Fruit fly (Drosophila melanogaster): Measurements from ENCODE around the gene CG18749.

CG18749 gene

DNA sequence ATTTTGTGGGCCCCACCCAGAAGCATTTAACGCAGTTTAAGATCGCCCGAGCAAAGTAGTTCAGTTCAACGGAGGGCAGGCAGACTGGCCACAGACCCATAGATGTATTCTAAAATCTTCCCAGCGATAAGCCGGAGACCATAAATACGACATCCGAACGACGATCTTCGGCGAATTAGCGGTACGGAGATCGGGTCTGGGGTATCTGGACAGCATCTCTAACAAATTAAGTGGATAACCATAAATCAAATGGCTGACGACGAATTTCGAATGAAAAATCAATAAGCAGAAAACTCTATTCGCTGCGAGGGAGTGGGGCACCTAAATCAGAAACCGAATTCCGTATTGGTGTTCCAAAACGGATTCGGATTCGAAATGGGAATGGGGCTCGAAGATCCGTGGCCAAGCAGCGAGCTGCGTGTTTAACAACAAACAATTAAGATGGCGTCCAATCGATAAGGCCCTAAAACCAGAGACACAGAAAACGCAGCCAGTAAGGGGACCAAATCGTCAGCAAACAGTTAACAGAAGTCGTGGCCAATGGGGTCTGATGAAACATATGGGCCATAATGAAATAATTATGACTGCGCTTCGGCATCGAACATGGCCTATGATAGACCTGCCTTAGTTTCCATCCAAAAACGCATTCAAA is 32.9 kb upstream of the CG18749 start:
- TF ChIP-seq Mio (GFP tag; optimal IDR thresholded peaks at IDR 0.05) (no peak), psq (GFP tag; optimal IDR thresholded peaks at IDR 0.05) (no peak), Sp1 (GFP tag; optimal IDR thresholded peaks at IDR 0.05) (no peak), Hr78 (GFP tag; optimal IDR thresholded peaks at IDR 0.05) (no peak)

DNA sequence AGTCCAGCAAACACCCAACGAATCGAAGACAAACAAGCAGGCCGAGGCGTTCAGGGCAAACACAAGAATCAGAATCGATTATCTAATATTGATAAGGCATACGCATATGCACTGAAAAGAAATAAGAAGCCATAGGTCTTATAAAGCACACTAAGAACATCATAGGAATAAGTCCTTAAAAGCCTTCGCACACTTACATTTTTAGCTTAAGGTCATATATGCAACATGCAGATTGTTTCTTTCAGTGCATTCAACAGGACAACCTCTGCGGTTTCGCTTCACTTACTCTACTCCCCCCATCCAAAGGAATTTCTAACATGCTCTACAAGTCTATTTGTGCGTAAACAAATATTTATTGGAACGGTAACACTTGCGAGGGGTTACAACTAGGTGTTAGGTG is 31.3 kb upstream of the CG18749 start:
- no peak for TF ChIP-seq sage (GFP tag; optimal IDR thresholded peaks at IDR 0.05)
- TF ChIP-seq woc (GFP tag; optimal IDR thresholded peaks at IDR 0.05), result no peak
- TF ChIP-seq dmrt93B (GFP tag; optimal IDR thresholded peaks at IDR 0.05), result no peak
- no peak for TF ChIP-seq Dif (GFP tag; optimal IDR thresholded peaks at IDR 0.05; ENCODE audit: partially characterized antibody)
- TF ChIP-seq ey (GFP tag; optimal IDR thresholded peaks at IDR 0.05), result no peak
- peak; percentile 53 for TF ChIP-seq sv (GFP tag; optimal IDR thresholded peaks at IDR 0.05)
- no peak for TF ChIP-seq Myc (optimal IDR thresholded peaks at IDR 0.05)

DNA sequence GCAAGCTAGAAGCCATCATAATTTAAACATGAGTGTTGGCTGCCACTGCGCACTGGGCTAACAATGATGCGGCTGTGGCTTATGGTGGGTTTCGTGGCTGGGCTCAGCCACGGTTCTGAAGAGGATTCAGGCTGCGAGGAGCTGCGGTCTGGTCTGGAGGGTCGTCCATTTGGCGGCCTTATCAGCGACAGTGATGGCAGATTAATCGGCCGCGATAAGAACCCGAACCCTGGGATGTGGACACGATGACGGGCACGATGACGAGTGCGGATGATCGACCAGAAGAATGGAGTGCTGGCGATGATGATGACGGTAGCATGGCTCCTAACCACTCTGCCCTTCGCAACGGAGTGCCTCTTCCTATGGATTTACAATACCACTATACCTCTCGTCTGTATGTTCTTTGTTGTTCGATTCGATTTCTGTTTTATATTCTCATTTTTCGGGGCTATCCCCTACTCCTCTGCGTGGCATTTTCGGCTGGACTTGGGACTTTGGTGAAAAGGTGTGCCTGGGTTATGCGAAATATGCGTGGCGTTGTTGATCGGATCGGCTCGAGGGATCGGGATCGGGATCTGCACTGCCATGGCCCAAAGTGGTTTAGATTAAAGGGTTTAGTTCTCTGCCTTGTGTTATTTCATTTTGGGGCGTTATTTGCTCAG is 28.2 kb upstream of the CG18749 start:
- TF ChIP-seq Hnf4 (GFP tag; optimal IDR thresholded peaks at IDR 0.05), result peak; percentile 1
- TF ChIP-seq CrebA (GFP tag; optimal IDR thresholded peaks at IDR 0.05; ENCODE audit: borderline replicate concordance), result no peak
- TF ChIP-seq Rel (GFP tag; optimal IDR thresholded peaks at IDR 0.05), result no peak
- TF ChIP-seq Rel (tag; optimal IDR thresholded peaks at IDR 0.05), result peak; percentile 51
- no peak for TF ChIP-seq Dif (GFP tag; optimal IDR thresholded peaks at IDR 0.05; ENCODE audit: partially characterized antibody)
- TF ChIP-seq HLH106 (tag; optimal IDR thresholded peaks at IDR 0.05), result no peak
- TF ChIP-seq jim (GFP tag; optimal IDR thresholded peaks at IDR 0.05), result no peak
- no peak for TF ChIP-seq dmrt93B (GFP tag; optimal IDR thresholded peaks at IDR 0.05)
- TF ChIP-seq sage (GFP tag; optimal IDR thresholded peaks at IDR 0.05), result no peak
- no peak for TF ChIP-seq tai (GFP tag; optimal IDR thresholded peaks at IDR 0.05)
- TF ChIP-seq brk (GFP tag; optimal IDR thresholded peaks at IDR 0.05), result no peak

DNA sequence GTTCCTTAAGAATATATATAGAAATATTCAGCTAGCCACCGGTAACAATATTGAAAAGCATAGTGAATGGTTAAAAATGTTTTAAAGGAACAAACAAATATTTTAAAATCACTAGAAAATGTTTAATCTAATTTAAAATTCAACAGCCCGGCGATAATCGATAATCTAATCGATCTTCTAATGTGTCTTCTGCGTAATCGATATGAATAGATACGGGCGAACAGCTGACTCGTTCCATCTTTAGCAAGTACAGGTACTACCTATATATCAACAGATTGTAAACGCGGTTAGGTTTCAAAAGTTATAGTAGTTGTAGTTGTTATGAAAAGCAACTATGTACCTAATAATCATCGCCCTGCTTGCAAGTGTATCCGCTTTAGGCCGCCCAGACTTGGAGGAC is 26.1 kb upstream of the CG18749 start, which contains the start of gene CG7800:
Gene CG7800, plus strand, starts transcription at position 231 of the 400 bp plus-strand sequence.
- TF ChIP-seq CrebA (GFP tag; optimal IDR thresholded peaks at IDR 0.05; ENCODE audit: borderline replicate concordance), result no peak
- no peak for TF ChIP-seq N (GFP tag; optimal IDR thresholded peaks at IDR 0.05)
- no peak for TF ChIP-seq dsf (GFP tag; optimal IDR thresholded peaks at IDR 0.05; ENCODE audit: borderline replicate concordance)
- TF ChIP-seq Myc (optimal IDR thresholded peaks at IDR 0.05), result no peak
- no peak for TF ChIP-seq tai (GFP tag; optimal IDR thresholded peaks at IDR 0.05)
- no peak for TF ChIP-seq GATAd (GFP tag; optimal IDR thresholded peaks at IDR 0.05)
- no peak for TF ChIP-seq CG32264 (GFP tag; optimal IDR thresholded peaks at IDR 0.05)
- TF ChIP-seq Sp1 (GFP tag; optimal IDR thresholded peaks at IDR 0.05), result no peak
- no peak for TF ChIP-seq fru (GFP tag; optimal IDR thresholded peaks at IDR 0.05)
- TF ChIP-seq HLH106 (tag; optimal IDR thresholded peaks at IDR 0.05), result no peak
- TF ChIP-seq Vsx2 (GFP tag; optimal IDR thresholded peaks at IDR 0.05; ENCODE audit: partially characterized antibody), result no peak
- TF ChIP-seq psq (GFP tag; optimal IDR thresholded peaks at IDR 0.05), result no peak
- TF ChIP-seq pan (optimal IDR thresholded peaks at IDR 0.05), result no peak
- TF ChIP-seq ey (GFP tag; optimal IDR thresholded peaks at IDR 0.05), result no peak
- no peak for TF ChIP-seq Jra (GFP tag; optimal IDR thresholded peaks at IDR 0.05)
- TF ChIP-seq Hr78 (GFP tag; optimal IDR thresholded peaks at IDR 0.05), result no peak
- no peak for TF ChIP-seq woc (GFP tag; optimal IDR thresholded peaks at IDR 0.05)
- no peak for TF ChIP-seq Dfd (GFP tag; optimal IDR thresholded peaks at IDR 0.05)

DNA sequence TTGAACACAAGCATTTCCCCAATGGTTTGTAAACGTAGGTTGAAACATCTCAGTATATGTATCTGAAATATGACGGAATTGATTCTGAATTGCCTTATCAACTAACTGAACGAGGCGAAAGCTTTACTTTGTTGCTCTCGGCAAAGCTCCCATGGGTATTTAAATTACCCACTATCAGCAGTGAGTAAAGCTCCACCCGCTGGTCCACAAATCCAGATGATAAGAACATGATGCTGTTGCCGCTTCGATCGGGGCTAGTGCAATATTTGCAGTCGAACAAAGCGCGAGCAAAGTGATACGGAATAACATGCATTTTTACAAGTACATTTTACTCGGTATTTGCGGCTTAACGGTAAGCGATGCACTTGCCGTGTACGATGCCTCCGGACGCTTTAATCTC is 24.0 kb upstream of the CG18749 start, which contains the start of gene CG18249:
Gene CG18249, plus strand, starts transcription at position 256 of the 400 bp plus-strand sequence.
- TF ChIP-seq Rel (GFP tag; optimal IDR thresholded peaks at IDR 0.05) (no peak), Rel (tag; optimal IDR thresholded peaks at IDR 0.05) (peak; percentile 4), sv (GFP tag; optimal IDR thresholded peaks at IDR 0.05) (no peak)

DNA sequence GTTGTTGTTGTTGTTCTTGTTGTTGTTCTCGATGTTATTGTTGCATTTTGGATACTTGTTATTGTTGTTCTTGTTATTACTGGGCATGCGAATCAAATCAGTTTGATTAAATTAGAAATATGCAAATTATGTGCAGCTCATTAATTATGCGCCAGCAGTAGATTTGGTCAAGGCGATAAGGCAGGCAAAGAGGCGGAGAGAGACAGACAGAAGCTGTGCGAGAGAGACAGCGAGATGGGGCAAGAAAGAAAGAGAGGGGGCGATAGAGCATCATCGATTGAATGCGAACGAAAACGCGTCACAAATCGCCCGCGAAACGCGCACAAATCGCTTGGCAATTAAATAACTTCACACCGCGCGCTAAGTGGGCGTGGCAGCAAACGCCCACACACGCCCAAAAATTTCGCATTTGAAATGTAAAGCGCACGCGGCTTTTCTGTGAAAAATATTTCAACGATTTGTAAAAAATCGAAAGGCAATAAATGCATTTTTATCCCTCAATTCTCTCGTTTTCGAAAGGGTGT is 20.7 kb upstream of the CG18749 start:
- TF ChIP-seq psq (GFP tag; optimal IDR thresholded peaks at IDR 0.05), result no peak
- TF ChIP-seq GATAd (GFP tag; optimal IDR thresholded peaks at IDR 0.05), result no peak
- TF ChIP-seq Jra (GFP tag; optimal IDR thresholded peaks at IDR 0.05), result no peak
- no peak for TF ChIP-seq woc (GFP tag; optimal IDR thresholded peaks at IDR 0.05)
- no peak for TF ChIP-seq CG32264 (GFP tag; optimal IDR thresholded peaks at IDR 0.05)
- TF ChIP-seq foxo (GFP tag; optimal IDR thresholded peaks at IDR 0.05), result no peak
- TF ChIP-seq h (GFP tag; optimal IDR thresholded peaks at IDR 0.05), result no peak
- TF ChIP-seq fru (GFP tag; optimal IDR thresholded peaks at IDR 0.05), result no peak
- no peak for TF ChIP-seq Myc (optimal IDR thresholded peaks at IDR 0.05)
- TF ChIP-seq N (GFP tag; optimal IDR thresholded peaks at IDR 0.05), result no peak
- TF ChIP-seq dl (GFP tag; optimal IDR thresholded peaks at IDR 0.05; ENCODE audit: insufficient read depth in 1 of 2, partially characterized antibody in 2 of 2), result no peak
- no peak for TF ChIP-seq Hr83 (GFP tag; optimal IDR thresholded peaks at IDR 0.05; ENCODE audit: poor library complexity, severe bottlenecking)

Data from whole organism, wandering third instar larva.